Fruit fly (Drosophila melanogaster): ENCODE measurements around the gene CG5421.

The CG5421 gene

DNA sequence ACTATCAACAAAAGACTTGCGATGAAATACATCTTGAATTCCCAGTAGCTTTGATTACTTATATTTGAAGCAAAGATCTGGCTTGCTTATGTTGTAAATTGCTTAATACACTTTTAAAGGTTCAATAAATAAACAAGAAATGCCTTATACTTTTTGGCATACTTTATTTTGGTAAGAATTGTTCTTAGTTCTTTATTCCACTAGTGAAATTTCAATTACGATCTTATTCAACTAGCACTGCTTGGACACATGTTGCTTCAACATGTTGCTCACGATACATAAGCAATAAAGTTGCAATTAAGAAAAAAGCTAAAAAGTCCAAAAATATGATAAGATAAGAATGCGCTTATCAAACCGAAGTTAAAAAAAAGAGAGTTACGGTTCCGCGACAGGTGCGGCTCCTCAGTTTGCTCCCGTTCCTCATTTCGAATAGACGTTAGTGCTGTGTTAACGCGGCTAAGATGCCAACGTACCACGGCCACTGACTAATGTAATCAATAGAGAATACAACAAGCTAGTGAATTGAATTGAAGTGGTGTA lies at the start of gene CG5421, which contains the start of gene Oatp33Eb:
Gene CG5421 (minus strand): TSS at position 51 of the 540 bp plus-strand sequence.
Gene Oatp33Eb (plus strand): TSS at position 403 of the 540 bp plus-strand sequence.
- no peak for TF ChIP-seq woc (GFP tag; optimal IDR thresholded peaks at IDR 0.05)
- peak; percentile 36 for TF ChIP-seq sage (GFP tag; optimal IDR thresholded peaks at IDR 0.05)
- no peak for TF ChIP-seq dl (GFP tag; optimal IDR thresholded peaks at IDR 0.05; ENCODE audit: insufficient read depth in 1 of 2, partially characterized antibody in 2 of 2)
- peak; percentile 39 for TF ChIP-seq Sp1 (GFP tag; optimal IDR thresholded peaks at IDR 0.05)

DNA sequence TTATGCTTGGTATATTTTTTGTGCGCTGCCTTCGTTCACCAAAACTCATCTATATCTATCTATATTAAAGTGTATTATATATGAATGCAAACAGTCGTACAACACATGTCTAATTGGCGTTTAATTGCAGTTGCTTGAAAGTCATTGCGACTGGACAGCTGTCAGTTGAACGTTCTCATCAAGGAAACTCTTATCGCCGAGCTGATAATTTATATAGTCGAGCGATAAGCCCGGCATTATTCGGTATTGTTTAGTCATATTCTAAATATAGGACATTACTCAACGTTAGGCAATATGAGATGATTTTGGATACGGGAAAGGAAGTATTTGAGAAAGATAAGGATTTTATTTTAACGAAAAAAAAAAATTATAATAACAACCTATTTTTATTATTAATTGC lies 47.3 kb upstream of the CG5421 start:
- no peak for TF ChIP-seq h (GFP tag; optimal IDR thresholded peaks at IDR 0.05)
- TF ChIP-seq CrebA (GFP tag; optimal IDR thresholded peaks at IDR 0.05; ENCODE audit: borderline replicate concordance), result peak; percentile 43

DNA sequence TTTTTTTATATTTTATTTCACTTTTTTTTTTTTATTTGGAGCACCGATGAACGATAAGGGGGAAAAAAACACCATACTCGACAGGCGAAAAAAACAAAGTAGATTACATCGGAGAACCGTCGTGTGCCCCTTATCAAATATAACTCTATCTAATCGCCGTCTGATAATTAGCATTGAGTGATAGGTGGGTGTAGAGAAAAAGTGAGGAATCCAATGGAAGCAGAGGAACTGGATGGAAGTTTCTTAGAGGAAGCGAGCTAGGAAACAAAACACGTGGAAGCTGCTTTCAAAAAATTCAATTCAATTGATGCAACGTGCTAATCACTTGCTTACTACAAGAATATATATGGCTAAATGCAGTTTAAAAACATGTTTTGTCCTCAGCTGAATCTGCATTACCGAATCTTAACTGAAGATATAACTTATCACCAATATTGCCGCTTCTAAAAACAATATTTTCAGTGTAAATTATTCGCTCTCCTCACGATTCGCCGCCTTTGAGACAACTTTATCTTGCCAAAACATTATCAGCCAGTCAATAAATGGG lies 45.9 kb upstream of the CG5421 start:
- TF ChIP-seq Jra (GFP tag; optimal IDR thresholded peaks at IDR 0.05), result no peak
- peak; percentile 51 for TF ChIP-seq Sp1 (GFP tag; optimal IDR thresholded peaks at IDR 0.05)
- TF ChIP-seq Hr83 (GFP tag; optimal IDR thresholded peaks at IDR 0.05; ENCODE audit: poor library complexity, severe bottlenecking), result no peak
- TF ChIP-seq jim (GFP tag; optimal IDR thresholded peaks at IDR 0.05), result no peak
- no peak for TF ChIP-seq Hr78 (GFP tag; optimal IDR thresholded peaks at IDR 0.05)
- peak; percentile 84 for TF ChIP-seq Rel (GFP tag; optimal IDR thresholded peaks at IDR 0.05)
- TF ChIP-seq Rel (tag; optimal IDR thresholded peaks at IDR 0.05), result peak; percentile 67
- TF ChIP-seq fru (GFP tag; optimal IDR thresholded peaks at IDR 0.05), result peak; percentile 48
- TF ChIP-seq foxo (GFP tag; optimal IDR thresholded peaks at IDR 0.05), result peak in 1 of 2 experiments; percentile 53
- TF ChIP-seq tai (GFP tag; optimal IDR thresholded peaks at IDR 0.05), result no peak
- TF ChIP-seq dsf (GFP tag; optimal IDR thresholded peaks at IDR 0.05; ENCODE audit: borderline replicate concordance), result no peak
- TF ChIP-seq GATAd (GFP tag; optimal IDR thresholded peaks at IDR 0.05), result no peak
- TF ChIP-seq CG32264 (GFP tag; optimal IDR thresholded peaks at IDR 0.05), result no peak
- no peak for TF ChIP-seq usp (GFP tag; optimal IDR thresholded peaks at IDR 0.05)
- no peak for TF ChIP-seq brk (GFP tag; optimal IDR thresholded peaks at IDR 0.05)
- TF ChIP-seq OdsH (GFP tag; optimal IDR thresholded peaks at IDR 0.05), result peak; percentile 20
- TF ChIP-seq Vsx2 (GFP tag; optimal IDR thresholded peaks at IDR 0.05; ENCODE audit: partially characterized antibody), result no peak
- peak; percentile 45 for TF ChIP-seq ey (GFP tag; optimal IDR thresholded peaks at IDR 0.05)
- TF ChIP-seq CG9705 (GFP tag; optimal IDR thresholded peaks at IDR 0.05), result no peak
- peak; percentile 66 for TF ChIP-seq sage (GFP tag; optimal IDR thresholded peaks at IDR 0.05)
- TF ChIP-seq woc (GFP tag; optimal IDR thresholded peaks at IDR 0.05), result no peak
- no peak for TF ChIP-seq Myc (optimal IDR thresholded peaks at IDR 0.05)
- no peak for TF ChIP-seq Hnf4 (GFP tag; optimal IDR thresholded peaks at IDR 0.05)
- peak; percentile 50 for TF ChIP-seq rgr (GFP tag; optimal IDR thresholded peaks at IDR 0.05)
- no peak for TF ChIP-seq dl (GFP tag; optimal IDR thresholded peaks at IDR 0.05; ENCODE audit: insufficient read depth in 1 of 2, partially characterized antibody in 2 of 2)
- no peak for TF ChIP-seq Abd-B (GFP tag; optimal IDR thresholded peaks at IDR 0.05)
- TF ChIP-seq dmrt93B (GFP tag; optimal IDR thresholded peaks at IDR 0.05), result peak; percentile 36
- peak; percentile 27 for TF ChIP-seq HLH106 (tag; optimal IDR thresholded peaks at IDR 0.05)
- TF ChIP-seq br (GFP tag; optimal IDR thresholded peaks at IDR 0.05), result peak; percentile 37
- TF ChIP-seq psq (GFP tag; optimal IDR thresholded peaks at IDR 0.05), result peak; percentile 38
- TF ChIP-seq CrebA (GFP tag; optimal IDR thresholded peaks at IDR 0.05; ENCODE audit: borderline replicate concordance), result peak; percentile 95
- TF ChIP-seq Dif (GFP tag; optimal IDR thresholded peaks at IDR 0.05; ENCODE audit: partially characterized antibody), result no peak
- peak; percentile 94 for TF ChIP-seq h (GFP tag; optimal IDR thresholded peaks at IDR 0.05)
- TF ChIP-seq sv (GFP tag; optimal IDR thresholded peaks at IDR 0.05), result no peak
- TF ChIP-seq pan (optimal IDR thresholded peaks at IDR 0.05), result no peak
- TF ChIP-seq N (GFP tag; optimal IDR thresholded peaks at IDR 0.05), result no peak
- TF ChIP-seq Mio (GFP tag; optimal IDR thresholded peaks at IDR 0.05), result no peak
- no peak for TF ChIP-seq lola (GFP tag; optimal IDR thresholded peaks at IDR 0.05)
- peak; percentile 12 for TF ChIP-seq Dfd (GFP tag; optimal IDR thresholded peaks at IDR 0.05)
